ENCODE assay signal across 3 fruit fly cellular contexts in the genomic region with DNA sequence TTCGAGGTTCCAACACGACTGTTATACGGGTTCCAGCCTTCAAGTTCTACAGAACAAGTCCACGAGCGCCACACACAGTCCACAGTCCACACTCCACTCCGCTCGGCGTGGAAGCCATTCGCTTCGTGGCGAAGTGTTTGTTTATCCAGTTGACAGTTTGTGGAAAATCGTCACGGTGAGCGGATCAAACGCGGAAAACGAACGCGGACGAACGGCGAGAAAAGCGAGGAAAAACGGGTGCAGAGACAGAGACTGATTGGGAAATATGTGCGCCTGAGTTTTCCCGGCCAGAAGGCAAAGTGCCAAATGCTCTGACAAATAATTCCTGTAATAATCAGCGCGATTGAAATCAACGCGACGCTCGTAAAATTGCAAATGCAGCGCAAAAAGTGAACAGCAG.
A peak's percentile ranks its signal among the peaks of the same experiment; 100 is the strongest.
TF ChIP-seq lines count a peak whose summit lies in the region.

TSS of gene drl (plus strand) at position 148 of the 400 bp plus-strand sequence.

TF ChIP-seq in whole organism, adult, 20 proteins besides CTCF, POLR2A, EP300 and RAD21 (continued from another document):
- TF ChIP-seq tj (GFP tag; optimal IDR thresholded peaks at IDR 0.05; lab: Kevin White, UChicago) = peak; percentile 74
- TF ChIP-seq CG12768 (GFP tag; optimal IDR thresholded peaks at IDR 0.05; lab: Kevin White, UChicago) = peak; percentile 35
- TF ChIP-seq CG1620 (GFP tag; optimal IDR thresholded peaks at IDR 0.05; lab: Kevin White, UChicago) = peak; percentile 14
TF ChIP-seq in whole organism, adult: peak in this region for 13.

TF ChIP-seq in whole organism, embryonic, 481 proteins besides CTCF, POLR2A, EP300 and RAD21 (continued from another document and continues in another):
- TF ChIP-seq gsb-n (tag; optimal IDR thresholded peaks at IDR 0.05; lab: Kevin White, UChicago) = peak; percentile 79
- TF ChIP-seq her (GFP tag; optimal IDR thresholded peaks at IDR 0.05; lab: Kevin White, UChicago) = peak; percentile 34
- TF ChIP-seq psq (GFP tag; optimal IDR thresholded peaks at IDR 0.05; lab: Kevin White, UChicago) = no peak
- TF ChIP-seq CG9932 (GFP tag; IDR thresholded peaks at IDR 0.05; lab: Robert Waterston, UW) = no peak; the same call in 1 of the 2 replicates
- TF ChIP-seq CG13123 (GFP tag; optimal IDR thresholded peaks at IDR 0.05; lab: Kevin White, UChicago) = no peak
- no peak; the same call in 1 of the 2 replicates for TF ChIP-seq ranshi (GFP tag; IDR thresholded peaks at IDR 0.05; lab: Robert Waterston, UW)
- TF ChIP-seq bowl (GFP tag; IDR thresholded peaks at IDR 0.05; lab: Robert Waterston, UW) = no peak
- no peak for TF ChIP-seq YL-1 (GFP tag; optimal IDR thresholded peaks at IDR 0.05; lab: Kevin White, UChicago)
- TF ChIP-seq unpg (GFP tag; optimal IDR thresholded peaks at IDR 0.05; lab: Kevin White, UChicago) = peak; percentile 30
- no peak for TF ChIP-seq pho (GFP tag; optimal IDR thresholded peaks at IDR 0.05; lab: Kevin White, UChicago)
- TF ChIP-seq Adf1 (GFP tag; IDR thresholded peaks at IDR 0.05; lab: Robert Waterston, UW) = no peak; the same call in 1 of the 2 replicates
- TF ChIP-seq Gsc (GFP tag; IDR thresholded peaks at IDR 0.05; lab: Robert Waterston, UW) = no peak
- peak; percentile 5 for TF ChIP-seq CG8290 (GFP tag; optimal IDR thresholded peaks at IDR 0.05; lab: Kevin White, UChicago)
- TF ChIP-seq CG8290 (tag; optimal IDR thresholded peaks at IDR 0.05; lab: Kevin White, UChicago) = peak in 1 of 2 experiments; percentile 81
- no peak for TF ChIP-seq CG9215 (GFP tag; IDR thresholded peaks at IDR 0.05; lab: Robert Waterston, UW)
- TF ChIP-seq CG16815 (GFP tag; optimal IDR thresholded peaks at IDR 0.05; lab: Kevin White, UChicago) = no peak
- TF ChIP-seq CG12769 (tag; optimal IDR thresholded peaks at IDR 0.05; lab: Kevin White, UChicago) = no peak
- peak; percentile 47 for TF ChIP-seq Kr (GFP tag; optimal IDR thresholded peaks at IDR 0.05; lab: Kevin White, UChicago)
- TF ChIP-seq gsb (GFP tag; IDR thresholded peaks at IDR 0.05; lab: Robert Waterston, UW) = no peak
- TF ChIP-seq dimm (GFP tag; IDR thresholded peaks at IDR 0.05; lab: Robert Waterston, UW) = no peak
- no peak for TF ChIP-seq ttk (GFP tag; IDR thresholded peaks at IDR 0.05; lab: Robert Waterston, UW)
- peak; percentile 9 for TF ChIP-seq CG11723 (GFP tag; optimal IDR thresholded peaks at IDR 0.05; lab: Kevin White, UChicago)
- no peak for TF ChIP-seq hkb (optimal IDR thresholded peaks at IDR 0.05; lab: Kevin White, UChicago)
- TF ChIP-seq hkb (GFP tag; IDR thresholded peaks at IDR 0.05; lab: Robert Waterston, UW) = peak; percentile 63
- TF ChIP-seq mld (GFP tag; IDR thresholded peaks at IDR 0.05; lab: Robert Waterston, UW; ENCODE audit: partially characterized antibody) = 0 out of 3 replicates have a peak, but pooled peaks have one; percentile 59
- TF ChIP-seq pfk (GFP tag; optimal IDR thresholded peaks at IDR 0.05; lab: Kevin White, UChicago) = peak; percentile 49
- TF ChIP-seq Dip3 (GFP tag; optimal IDR thresholded peaks at IDR 0.05; lab: Kevin White, UChicago) = no peak
- no peak for TF ChIP-seq run (tag; optimal IDR thresholded peaks at IDR 0.05; lab: Kevin White, UChicago)
- no peak for TF ChIP-seq vnd (GFP tag; IDR thresholded peaks at IDR 0.05; lab: Robert Waterston, UW; ENCODE audit: partially characterized antibody)
- no peak for TF ChIP-seq CG7963 (GFP tag; IDR thresholded peaks at IDR 0.05; lab: Robert Waterston, UW; ENCODE audit: partially characterized antibody)
- TF ChIP-seq CG8765 (GFP tag; IDR thresholded peaks at IDR 0.05; lab: Robert Waterston, UW) = no peak
- no peak for TF ChIP-seq Dad (GFP tag; optimal IDR thresholded peaks at IDR 0.05; lab: Kevin White, UChicago)
- peak; percentile 65 for TF ChIP-seq CG16779 (GFP tag; IDR thresholded peaks at IDR 0.05; lab: Robert Waterston, UW)
- peak; percentile 63; the same call in 1 of the 2 replicates for TF ChIP-seq vvl (GFP tag; IDR thresholded peaks at IDR 0.05; lab: Robert Waterston, UW)
- no peak for TF ChIP-seq CG9609 (GFP tag; optimal IDR thresholded peaks at IDR 0.05; lab: Kevin White, UChicago)
- no peak for TF ChIP-seq Neu2 (GFP tag; optimal IDR thresholded peaks at IDR 0.05; lab: Kevin White, UChicago; ENCODE audit: borderline replicate concordance)
- no peak for TF ChIP-seq Atf-2 (GFP tag; optimal IDR thresholded peaks at IDR 0.05; lab: Kevin White, UChicago)
- peak; percentile 28 for TF ChIP-seq CG17385 (GFP tag; optimal IDR thresholded peaks at IDR 0.05; lab: Kevin White, UChicago)
- no peak for TF ChIP-seq Oaz (GFP tag; IDR thresholded peaks at IDR 0.05; lab: Robert Waterston, UW)
- peak; percentile 29 for TF ChIP-seq Fer3 (tag; optimal IDR thresholded peaks at IDR 0.05; lab: Kevin White, UChicago)
- TF ChIP-seq Ada2b (GFP tag; IDR thresholded peaks at IDR 0.05; lab: Robert Waterston, UW) = no peak
- TF ChIP-seq CG6683 (GFP tag; optimal IDR thresholded peaks at IDR 0.05; lab: Kevin White, UChicago) = no peak
- TF ChIP-seq Tbp (GFP tag; optimal IDR thresholded peaks at IDR 0.05; lab: Kevin White, UChicago) = no peak
- no peak for TF ChIP-seq lbe (GFP tag; optimal IDR thresholded peaks at IDR 0.05; lab: Kevin White, UChicago)
- no peak for TF ChIP-seq CG13424 (tag; optimal IDR thresholded peaks at IDR 0.05; lab: Kevin White, UChicago)
- TF ChIP-seq br (optimal IDR thresholded peaks at IDR 0.05; lab: Kevin White, UChicago) = no peak
- TF ChIP-seq chif (GFP tag; optimal IDR thresholded peaks at IDR 0.05; lab: Kevin White, UChicago) = peak in 1 of 2 experiments; percentile 39
- no peak for TF ChIP-seq pros (GFP tag; optimal IDR thresholded peaks at IDR 0.05; lab: Kevin White, UChicago)
- TF ChIP-seq zf30C (GFP tag; optimal IDR thresholded peaks at IDR 0.05; lab: Kevin White, UChicago) = peak; percentile 35
- TF ChIP-seq CG4282 (GFP tag; optimal IDR thresholded peaks at IDR 0.05; lab: Kevin White, UChicago) = no peak
- no peak for TF ChIP-seq ap (GFP tag; IDR thresholded peaks at IDR 0.05; lab: Robert Waterston, UW)
- no peak for TF ChIP-seq pb (GFP tag; optimal IDR thresholded peaks at IDR 0.05; lab: Kevin White, UChicago)
- TF ChIP-seq sens (GFP tag; lab: Kevin White, UChicago) = peak; percentile 81
- no peak for TF ChIP-seq hb (GFP tag; IDR thresholded peaks at IDR 0.05; lab: Robert Waterston, UW; ENCODE audit: partially characterized antibody)
- TF ChIP-seq sna (GFP tag; IDR thresholded peaks at IDR 0.05; lab: Robert Waterston, UW; ENCODE audit: partially characterized antibody) = 0 out of 2 replicates have a peak, but pooled peaks have one; percentile 41
- TF ChIP-seq trem (tag; optimal IDR thresholded peaks at IDR 0.05; lab: Kevin White, UChicago) = no peak
- no peak for TF ChIP-seq CG14965 (GFP tag; optimal IDR thresholded peaks at IDR 0.05; lab: Kevin White, UChicago; ENCODE audit: borderline replicate concordance)
- TF ChIP-seq Max (GFP tag; optimal IDR thresholded peaks at IDR 0.05; lab: Kevin White, UChicago) = no peak
- TF ChIP-seq peb (GFP tag; IDR thresholded peaks at IDR 0.05; lab: Robert Waterston, UW) = no peak
- no peak for TF ChIP-seq Mes4 (GFP tag; optimal IDR thresholded peaks at IDR 0.05; lab: Kevin White, UChicago)
- TF ChIP-seq lilli (GFP tag; optimal IDR thresholded peaks at IDR 0.05; lab: Kevin White, UChicago) = peak; percentile 4
- TF ChIP-seq cas (GFP tag; IDR thresholded peaks at IDR 0.05; lab: Robert Waterston, UW) = no peak

TF ChIP-seq in whole organism, prepupa, 60 proteins besides CTCF, POLR2A, EP300 and RAD21 (continued from another document):
- TF ChIP-seq lz (GFP tag; optimal IDR thresholded peaks at IDR 0.05; lab: Kevin White, UChicago) (no peak), esn (GFP tag; optimal IDR thresholded peaks at IDR 0.05; lab: Kevin White, UChicago) (peak; percentile 38), CG6854 (GFP tag; optimal IDR thresholded peaks at IDR 0.05; lab: Kevin White, UChicago) (peak; percentile 42), dsx (GFP tag; optimal IDR thresholded peaks at IDR 0.05; lab: Kevin White, UChicago; ENCODE audit: poor library complexity, severe bottlenecking) (no peak), Sox102F (GFP tag; optimal IDR thresholded peaks at IDR 0.05; lab: Kevin White, UChicago) (no peak), vri (GFP tag; optimal IDR thresholded peaks at IDR 0.05; lab: Kevin White, UChicago) (no peak), CG8319 (GFP tag; optimal IDR thresholded peaks at IDR 0.05; lab: Kevin White, UChicago) (no peak), Hr4 (GFP tag; optimal IDR thresholded peaks at IDR 0.05; lab: Kevin White, UChicago) (no peak), dac (GFP tag; optimal IDR thresholded peaks at IDR 0.05; lab: Kevin White, UChicago) (no peak), CG10631 (GFP tag; optimal IDR thresholded peaks at IDR 0.05; lab: Kevin White, UChicago) (no peak), Blimp-1 (GFP tag; optimal IDR thresholded peaks at IDR 0.05; lab: Kevin White, UChicago) (no peak), CG15336 (GFP tag; IDR thresholded peaks at IDR 0.05; lab: Robert Waterston, UW) (peak; percentile 31; the same call in 1 of the 2 replicates), Eip75B (GFP tag; optimal IDR thresholded peaks at IDR 0.05; lab: Kevin White, UChicago) (peak; percentile 35), Ets21C (GFP tag; optimal IDR thresholded peaks at IDR 0.05; lab: Kevin White, UChicago) (no peak), Smox (GFP tag; optimal IDR thresholded peaks at IDR 0.05; lab: Kevin White, UChicago) (no peak), CG32006 (GFP tag; optimal IDR thresholded peaks at IDR 0.05; lab: Kevin White, UChicago) (no peak), svp (GFP tag; lab: Kevin White, UChicago) (no peak), salr (GFP tag; optimal IDR thresholded peaks at IDR 0.05; lab: Kevin White, UChicago) (no peak), Sox15 (GFP tag; optimal IDR thresholded peaks at IDR 0.05; lab: Kevin White, UChicago) (no peak), CG34406 (GFP tag; optimal IDR thresholded peaks at IDR 0.05; lab: Kevin White, UChicago) (no peak), CG11902 (GFP tag; optimal IDR thresholded peaks at IDR 0.05; lab: Kevin White, UChicago) (no peak), CG31627 (GFP tag; optimal IDR thresholded peaks at IDR 0.05; lab: Kevin White, UChicago) (no peak), CG6163 (GFP tag; IDR thresholded peaks at IDR 0.05; lab: Robert Waterston, UW) (peak; percentile 61), CG3919 (GFP tag; optimal IDR thresholded peaks at IDR 0.05; lab: Kevin White, UChicago) (peak; percentile 59), CG16779 (tag; optimal IDR thresholded peaks at IDR 0.05; lab: Kevin White, UChicago) (no peak), spab (GFP tag; optimal IDR thresholded peaks at IDR 0.05; lab: Kevin White, UChicago) (no peak), CG8632 (GFP tag; optimal IDR thresholded peaks at IDR 0.05; lab: Kevin White, UChicago) (no peak), Lpt (GFP tag; optimal IDR thresholded peaks at IDR 0.05; lab: Kevin White, UChicago) (no peak), fd59A (GFP tag; optimal IDR thresholded peaks at IDR 0.05; lab: Kevin White, UChicago) (no peak), CG7368 (GFP tag; optimal IDR thresholded peaks at IDR 0.05; lab: Kevin White, UChicago) (no peak), Ets96B (tag; optimal IDR thresholded peaks at IDR 0.05; lab: Kevin White, UChicago) (no peak), Met (GFP tag; optimal IDR thresholded peaks at IDR 0.05; lab: Kevin White, UChicago) (no peak), eg (GFP tag; IDR thresholded peaks at IDR 0.05; lab: Robert Waterston, UW) (peak; percentile 54; the same call in 1 of the 3 replicates), fkh (GFP tag; optimal IDR thresholded peaks at IDR 0.05; lab: Kevin White, UChicago) (peak; percentile 93), pdm3 (GFP tag; optimal IDR thresholded peaks at IDR 0.05; lab: Kevin White, UChicago) (no peak), cyc (GFP tag; optimal IDR thresholded peaks at IDR 0.05; lab: Kevin White, UChicago) (no peak), Gug (GFP tag; IDR thresholded peaks at IDR 0.05; lab: Robert Waterston, UW) (no peak), CG6276 (GFP tag; optimal IDR thresholded peaks at IDR 0.05; lab: Kevin White, UChicago) (no peak), topi (GFP tag; optimal IDR thresholded peaks at IDR 0.05; lab: Kevin White, UChicago) (no peak), fd85E (GFP tag; optimal IDR thresholded peaks at IDR 0.05; lab: Kevin White, UChicago) (no peak), CG11294 (GFP tag; IDR thresholded peaks at IDR 0.05; lab: Robert Waterston, UW) (no peak)
